Fruit fly (Drosophila melanogaster): ENCODE data around the gene odd.

odd gene

dm6 chr2L:3655698-3656105 lies 49.1 kb upstream of the odd start (continued):
- TF ChIP-seq Sox102F (GFP tag; optimal IDR thresholded peaks at IDR 0.05) = peak; percentile 99
- peak; percentile 99 for TF ChIP-seq pdm3 (GFP tag; optimal IDR thresholded peaks at IDR 0.05)
- TF ChIP-seq CG6792 (GFP tag; optimal IDR thresholded peaks at IDR 0.05) = peak; percentile 99
- TF ChIP-seq Hr38 (GFP tag; optimal IDR thresholded peaks at IDR 0.05) = peak; percentile 79
- peak; percentile 99 for TF ChIP-seq CG3919 (GFP tag; optimal IDR thresholded peaks at IDR 0.05)
- TF ChIP-seq Gug (GFP tag; IDR thresholded peaks at IDR 0.05) = peak; percentile 98
- TF ChIP-seq CG11294 (GFP tag; IDR thresholded peaks at IDR 0.05) = peak; percentile 97
- peak; percentile 99 for TF ChIP-seq CG11762 (GFP tag; optimal IDR thresholded peaks at IDR 0.05; ENCODE audit: insufficient read depth)
- peak; percentile 98 for TF ChIP-seq CG1621 (tag; optimal IDR thresholded peaks at IDR 0.05)
- peak; percentile 97 for TF ChIP-seq fd85E (GFP tag; optimal IDR thresholded peaks at IDR 0.05)
- TF ChIP-seq Met (GFP tag; optimal IDR thresholded peaks at IDR 0.05) = peak; percentile 99
- TF ChIP-seq CG6163 (GFP tag; IDR thresholded peaks at IDR 0.05) = peak; percentile 99
- TF ChIP-seq spab (GFP tag; optimal IDR thresholded peaks at IDR 0.05) = peak; percentile 98
- TF ChIP-seq CG6808 (GFP tag; optimal IDR thresholded peaks at IDR 0.05) = peak; percentile 97
- TF ChIP-seq OdsH (GFP tag; optimal IDR thresholded peaks at IDR 0.05) = peak; percentile 99
- TF ChIP-seq CG10631 (GFP tag; optimal IDR thresholded peaks at IDR 0.05) = peak; percentile 98
- TF ChIP-seq dac (GFP tag; optimal IDR thresholded peaks at IDR 0.05) = peak; percentile 96
- TF ChIP-seq acj6 (GFP tag; optimal IDR thresholded peaks at IDR 0.05) = peak; percentile 99
- peak; percentile 97 for TF ChIP-seq CG4318 (GFP tag; optimal IDR thresholded peaks at IDR 0.05)
- peak; percentile 99 for TF ChIP-seq CG31627 (GFP tag; optimal IDR thresholded peaks at IDR 0.05)
- peak; percentile 99 for TF ChIP-seq lz (GFP tag; optimal IDR thresholded peaks at IDR 0.05)

dm6 chr2L:3654956-3655618 lies 48.5 kb upstream of the odd start:
- TF ChIP-seq svp (GFP tag) (peak; percentile 47), pdm3 (GFP tag; optimal IDR thresholded peaks at IDR 0.05) (no peak), salr (GFP tag; optimal IDR thresholded peaks at IDR 0.05) (no peak), CG3919 (GFP tag; optimal IDR thresholded peaks at IDR 0.05) (no peak), dsx (GFP tag; optimal IDR thresholded peaks at IDR 0.05; ENCODE audit: poor library complexity, severe bottlenecking) (no peak), CG11294 (GFP tag; IDR thresholded peaks at IDR 0.05) (no peak), CG34406 (GFP tag; optimal IDR thresholded peaks at IDR 0.05) (no peak), vri (GFP tag; optimal IDR thresholded peaks at IDR 0.05) (peak; percentile 16), CG1621 (tag; optimal IDR thresholded peaks at IDR 0.05) (no peak)

dm6 chr2L:3648173-3648972 lies 41.8 kb upstream of the odd start:
- no peak for TF ChIP-seq Met (GFP tag; optimal IDR thresholded peaks at IDR 0.05)
- peak; percentile 48 for TF ChIP-seq Eip78C (GFP tag)
- no peak for TF ChIP-seq CG15336 (GFP tag; IDR thresholded peaks at IDR 0.05)
- TF ChIP-seq esn (GFP tag; optimal IDR thresholded peaks at IDR 0.05) = peak; percentile 23

- peak; percentile 36 for TF ChIP-seq lz (GFP tag; optimal IDR thresholded peaks at IDR 0.05)
- peak; percentile 49; the same call in 2 of the 3 replicates for TF ChIP-seq CG8119 (GFP tag; IDR thresholded peaks at IDR 0.05)
- TF ChIP-seq svp (GFP tag) = peak; percentile 80
- no peak for TF ChIP-seq CG1621 (tag; optimal IDR thresholded peaks at IDR 0.05)
- no peak for TF ChIP-seq fd59A (GFP tag; optimal IDR thresholded peaks at IDR 0.05)
- TF ChIP-seq CG3919 (GFP tag; optimal IDR thresholded peaks at IDR 0.05) = peak; percentile 38
- TF ChIP-seq Hr39 (GFP tag; optimal IDR thresholded peaks at IDR 0.05) = peak; percentile 34
- TF ChIP-seq CG11762 (GFP tag; optimal IDR thresholded peaks at IDR 0.05; ENCODE audit: insufficient read depth) = peak; percentile 36
- no peak for TF ChIP-seq Hr38 (GFP tag; optimal IDR thresholded peaks at IDR 0.05)
- TF ChIP-seq CG10669 (GFP tag; optimal IDR thresholded peaks at IDR 0.05) = no peak
- peak; percentile 44 for TF ChIP-seq Met (GFP tag; optimal IDR thresholded peaks at IDR 0.05)
- peak; percentile 30 for TF ChIP-seq Ets21C (GFP tag; optimal IDR thresholded peaks at IDR 0.05)
- TF ChIP-seq esn (GFP tag; optimal IDR thresholded peaks at IDR 0.05) = peak; percentile 76
- TF ChIP-seq CG11902 (GFP tag; optimal IDR thresholded peaks at IDR 0.05) = no peak
- TF ChIP-seq CG9139 (GFP tag; optimal IDR thresholded peaks at IDR 0.05) = no peak
- peak; percentile 86 for TF ChIP-seq vri (GFP tag; optimal IDR thresholded peaks at IDR 0.05)
- peak; percentile 10 for TF ChIP-seq achi (GFP tag; optimal IDR thresholded peaks at IDR 0.05)
- no peak for TF ChIP-seq Blimp-1 (GFP tag; optimal IDR thresholded peaks at IDR 0.05)
- TF ChIP-seq Sox15 (GFP tag; optimal IDR thresholded peaks at IDR 0.05) = no peak
- TF ChIP-seq CG16779 (tag; optimal IDR thresholded peaks at IDR 0.05) = peak; percentile 5
- TF ChIP-seq dac (GFP tag; optimal IDR thresholded peaks at IDR 0.05) = no peak
- peak; percentile 61 for TF ChIP-seq Sox102F (GFP tag; optimal IDR thresholded peaks at IDR 0.05)
- TF ChIP-seq Gug (GFP tag; IDR thresholded peaks at IDR 0.05) = peak; percentile 43
- peak; percentile 12 for TF ChIP-seq CG10631 (GFP tag; optimal IDR thresholded peaks at IDR 0.05)
Observed at dm6 chr2L:3647521-3648172, 41.1 kb upstream of the odd start.
